Worm (Caenorhabditis elegans): Measurements from ENCODE around the gene fbxa-157.

DNA sequence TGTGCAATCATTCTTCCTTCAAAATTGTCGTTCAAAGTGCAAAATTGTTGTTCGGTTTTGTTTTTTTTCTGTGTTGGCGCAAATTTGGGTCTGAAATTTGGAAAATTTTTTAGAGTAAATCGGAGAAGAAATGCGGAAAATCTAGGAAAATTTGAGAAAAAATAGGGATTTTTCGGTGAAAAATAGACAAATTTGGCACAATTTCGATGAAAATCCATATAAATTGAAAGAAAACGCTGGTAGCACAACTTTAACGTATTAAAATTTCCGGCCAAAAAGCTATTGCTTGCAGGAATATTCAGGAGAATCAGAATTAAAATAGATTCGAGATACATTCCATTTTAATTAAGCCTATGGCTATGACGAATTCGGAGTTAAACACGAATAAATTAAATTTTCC is 49.5 kb downstream of the fbxa-157 start, which contains the start of gene dpy-21:
- no peak for TF ChIP-seq nhr-12 (tag; optimal IDR thresholded peaks at IDR 0.05)
- TF ChIP-seq ZK546.5 (tag; optimal IDR thresholded peaks at IDR 0.05): no peak
- no peak for TF ChIP-seq R02D3.7 (tag; optimal IDR thresholded peaks at IDR 0.05)
- no peak for TF ChIP-seq mdl-1 (tag; optimal IDR thresholded peaks at IDR 0.05)
- TF ChIP-seq ama-1 (optimal IDR thresholded peaks at IDR 0.05): no peak
- no peak for TF ChIP-seq tbx-2 (tag; optimal IDR thresholded peaks at IDR 0.05)
- TF ChIP-seq jun-1 (tag; optimal IDR thresholded peaks at IDR 0.05): no peak
- no peak for TF ChIP-seq ceh-28 (tag; optimal IDR thresholded peaks at IDR 0.05)
- no peak for TF ChIP-seq nhr-76 (tag; optimal IDR thresholded peaks at IDR 0.05)
- no peak for TF ChIP-seq unc-39 (tag; optimal IDR thresholded peaks at IDR 0.05)

Measured in whole organism, L3 larva.